Worm (Caenorhabditis elegans): Measurements from ENCODE around the gene ifa-4.

DNA sequence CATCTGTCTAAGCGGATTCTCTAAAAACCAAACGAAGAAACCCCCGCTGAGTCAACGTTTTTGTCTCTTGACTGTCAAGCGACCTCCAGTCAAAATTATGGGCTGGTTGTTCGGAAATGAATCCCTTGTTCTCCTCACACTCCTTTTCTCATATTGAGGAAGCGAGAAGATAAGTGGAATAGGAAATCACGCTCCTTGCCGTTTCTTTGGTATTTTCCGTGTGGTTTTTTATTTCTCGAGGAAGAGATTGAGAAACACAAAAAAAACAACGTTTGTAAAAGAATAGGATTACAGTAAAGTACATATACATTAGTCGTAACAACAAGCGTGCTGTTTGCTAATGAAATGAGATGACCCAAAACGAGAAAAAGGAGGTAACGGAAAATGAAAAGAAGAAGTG lies 38.9 kb downstream of the ifa-4 start, which contains the start of gene tsp-14:
- no peak for TF ChIP-seq med-1 (GFP tag; optimal IDR thresholded peaks at IDR 0.05; ENCODE audit: insufficient read depth)
- TF ChIP-seq ref-1 (GFP tag; conservative IDR thresholded peaks at IDR 0.05): no peak
- no peak for TF ChIP-seq T22C8.4 (GFP tag; IDR thresholded peaks at IDR 0.05)
- no peak for TF ChIP-seq klf-2 (GFP tag; conservative IDR thresholded peaks at IDR 0.05)
- TF ChIP-seq cog-1 (tag; optimal IDR thresholded peaks at IDR 0.05): no peak
